Fruit fly (Drosophila melanogaster) whole organism: ENCODE measurements around the gene CCT7.

Experiments used
- CG8478 ChIP-seq: fragments of >200 bp; optimal IDR thresholded peaks from 2 replicates; lab custom pipeline; 2018; ENCODE audit warnings: inconsistent platforms
- Dll ChIP-seq: fragments of >200 bp; optimal IDR thresholded peaks from 2 replicates; lab custom pipeline; 2017
- EcR ChIP-seq, 2 experiments: fragments of >200 bp; optimal IDR thresholded peaks; 2 replicates each; lab custom pipeline; 2017; ENCODE audit warnings: missing biosample characterization in 2 of 2, missing genetic modification characterization in 2 of 2, missing genetic modification reagents in 2 of 2
- pan ChIP-seq: fragments of >200 bp; optimal IDR thresholded peaks from 2 replicates; lab custom pipeline; 2017
- psq ChIP-seq: fragments of >200 bp; optimal IDR thresholded peaks from 2 replicates; lab custom pipeline; 2017
- usp ChIP-seq: fragments of >200 bp; optimal IDR thresholded peaks from 2 replicates; lab custom pipeline; 2017; ENCODE audit warnings: missing biosample characterization, missing genetic modification characterization, mixed read lengths

Gene CCT7

DNA sequence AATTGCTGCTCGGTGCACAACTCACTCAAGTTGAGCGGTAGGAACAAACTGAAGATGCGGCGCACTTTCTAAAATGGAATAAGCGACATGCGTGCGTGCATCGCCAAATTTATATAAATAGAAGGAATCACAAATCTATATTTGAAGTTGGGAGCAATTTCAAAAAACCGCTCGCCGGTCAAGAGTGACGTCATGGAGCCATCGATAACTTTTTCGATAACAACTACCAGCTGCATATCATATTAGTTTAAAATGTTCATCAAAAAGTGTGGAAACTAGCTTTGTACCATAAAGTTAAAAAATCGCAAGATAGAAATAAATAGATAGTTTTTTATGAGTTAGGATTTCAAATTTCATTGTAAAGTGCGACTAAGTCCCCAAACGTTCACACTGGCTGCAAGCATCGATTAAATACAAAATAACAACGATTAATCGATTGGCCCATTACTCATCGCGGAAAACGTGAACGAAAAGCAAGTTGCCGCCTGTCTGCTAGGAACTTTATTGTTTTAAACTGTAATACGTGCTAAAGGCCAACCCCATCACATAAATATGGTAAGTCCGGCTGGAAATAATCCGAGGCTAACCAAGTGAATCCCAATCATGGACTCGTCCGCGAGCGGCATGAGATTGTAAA lies at the start of gene CCT7, which contains the start of the genes Pif1A and Pif1B:
Gene CCT7, plus strand, starts transcription at position 439 of the 637 bp plus-strand sequence.
Gene Pif1A, minus strand, starts transcription at position 51 of the 637 bp plus-strand sequence.
Gene Pif1B, minus strand, starts transcription at position 51 of the 637 bp plus-strand sequence.
- TF ChIP-seq pan (lab: Kevin White, UChicago), result no peak
- TF ChIP-seq EcR (GFP tag; optimal IDR thresholded peaks at IDR 0.05; lab: Kevin White, UChicago), result no peak
- TF ChIP-seq Dll (lab: Kevin White, UChicago), result no peak
- no peak for TF ChIP-seq usp (GFP tag; lab: Kevin White, UChicago)
- TF ChIP-seq psq (lab: Kevin White, UChicago), result no peak
- TF ChIP-seq CG8478, result no peak

DNA sequence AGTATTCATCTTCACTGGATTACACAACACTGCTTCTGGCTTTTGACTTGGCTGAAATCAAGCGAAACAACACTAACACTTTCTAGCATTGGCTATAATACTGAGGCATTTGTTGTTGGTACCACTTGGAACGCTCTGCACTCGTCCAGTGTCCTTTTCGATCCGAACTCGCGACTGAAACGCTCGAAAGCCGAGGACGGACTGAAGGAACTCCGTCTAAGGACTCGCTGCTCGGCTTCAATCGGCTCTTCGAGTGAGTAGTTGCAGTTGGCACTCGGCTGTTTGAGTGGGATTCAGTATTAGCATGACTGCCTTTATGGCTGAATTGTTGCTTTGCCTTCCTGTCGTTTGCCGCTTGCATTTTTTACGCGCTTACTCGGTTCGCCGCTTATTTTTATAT lies 33.4 kb upstream of the CCT7 start, which contains the start of the genes CG34135 and CG11768:
Gene CG34135, minus strand, starts transcription at position 194 of the 400 bp plus-strand sequence.
Gene CG11768, minus strand, starts transcription at position 203 of the 400 bp plus-strand sequence.
- no peak for TF ChIP-seq EcR (GFP tag; optimal IDR thresholded peaks at IDR 0.05; lab: Kevin White, UChicago)
- TF ChIP-seq CG8478, result no peak
- TF ChIP-seq Dll (lab: Kevin White, UChicago), result no peak
- no peak for TF ChIP-seq usp (GFP tag; lab: Kevin White, UChicago)
- TF ChIP-seq psq (lab: Kevin White, UChicago), result no peak
- no peak for TF ChIP-seq pan (lab: Kevin White, UChicago)

DNA sequence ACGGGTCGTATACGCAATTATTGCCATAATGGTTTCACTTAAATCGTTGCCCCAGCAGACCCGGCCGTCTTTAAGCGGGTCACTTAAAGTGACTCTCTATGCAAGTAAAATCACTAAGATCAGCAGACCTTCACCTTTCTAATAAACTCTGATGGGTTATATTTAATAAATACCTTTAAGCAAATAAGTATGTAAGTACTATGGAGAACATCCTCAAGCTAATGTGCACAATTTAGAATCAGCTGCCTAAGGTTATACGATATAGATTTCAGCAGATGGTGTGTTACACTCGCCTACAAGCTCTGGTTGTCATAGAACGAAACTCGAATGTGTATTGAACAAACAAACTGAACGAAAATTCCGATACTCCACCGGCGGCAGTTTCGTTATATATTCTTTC lies 32.3 kb upstream of the CCT7 start, which contains the start of gene CG8236:
Gene CG8236, plus strand, starts transcription at position 301 of the 400 bp plus-strand sequence.
- no peak for TF ChIP-seq CG8478

DNA sequence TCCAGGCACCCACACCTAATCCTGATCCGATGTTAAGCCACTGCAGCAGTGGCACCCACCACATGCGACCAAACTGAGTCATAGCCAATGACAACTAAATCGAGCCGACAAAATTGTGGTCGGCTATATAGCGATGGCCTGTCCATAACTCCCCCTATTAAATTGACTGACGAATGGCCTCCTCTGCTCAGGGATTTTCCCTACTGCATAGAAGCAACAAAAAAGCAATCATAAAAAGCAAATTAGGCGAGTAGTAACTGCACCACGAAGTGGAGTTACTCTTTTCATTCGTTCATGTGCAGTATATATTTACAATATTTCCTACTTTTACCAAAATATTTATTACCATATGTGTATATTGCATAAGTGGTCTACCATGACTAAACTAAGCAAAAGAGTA lies 28.8 kb upstream of the CCT7 start, which contains the start of gene CG13318:
Gene CG13318, minus strand, starts transcription at position 101 of the 400 bp plus-strand sequence.
- no peak for TF ChIP-seq usp (GFP tag; lab: Kevin White, UChicago)
- TF ChIP-seq psq (lab: Kevin White, UChicago), result no peak
- TF ChIP-seq pan (lab: Kevin White, UChicago), result no peak

DNA sequence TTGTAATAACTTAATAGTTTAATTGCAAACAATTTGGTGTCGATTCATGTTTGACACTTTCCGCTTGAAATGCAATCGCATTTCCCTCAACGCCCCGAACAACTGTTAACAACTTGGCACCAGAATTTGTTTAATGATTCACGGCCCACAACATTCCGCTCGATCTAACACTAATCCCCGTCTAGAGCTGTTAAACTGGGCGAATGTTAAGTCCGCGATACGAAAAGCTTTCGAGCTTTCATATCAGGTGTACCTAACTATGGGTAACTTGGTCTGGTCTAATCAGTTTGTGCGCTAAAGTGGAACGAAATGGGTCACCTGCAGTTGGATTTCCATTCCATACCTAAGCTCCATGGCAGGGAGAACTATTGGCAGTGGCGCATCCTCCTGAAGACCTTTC lies 28.2 kb upstream of the CCT7 start, which contains the start of gene CG34301:
Gene CG34301, plus strand, starts transcription at position 301 of the 400 bp plus-strand sequence.
- TF ChIP-seq psq (lab: Kevin White, UChicago), result no peak
- no peak for TF ChIP-seq usp (GFP tag; lab: Kevin White, UChicago)
- no peak for TF ChIP-seq EcR (GFP tag; optimal IDR thresholded peaks at IDR 0.05; lab: Kevin White, UChicago)
- TF ChIP-seq Dll (lab: Kevin White, UChicago), result no peak
- TF ChIP-seq pan (lab: Kevin White, UChicago), result no peak
- TF ChIP-seq CG8478, result no peak

DNA sequence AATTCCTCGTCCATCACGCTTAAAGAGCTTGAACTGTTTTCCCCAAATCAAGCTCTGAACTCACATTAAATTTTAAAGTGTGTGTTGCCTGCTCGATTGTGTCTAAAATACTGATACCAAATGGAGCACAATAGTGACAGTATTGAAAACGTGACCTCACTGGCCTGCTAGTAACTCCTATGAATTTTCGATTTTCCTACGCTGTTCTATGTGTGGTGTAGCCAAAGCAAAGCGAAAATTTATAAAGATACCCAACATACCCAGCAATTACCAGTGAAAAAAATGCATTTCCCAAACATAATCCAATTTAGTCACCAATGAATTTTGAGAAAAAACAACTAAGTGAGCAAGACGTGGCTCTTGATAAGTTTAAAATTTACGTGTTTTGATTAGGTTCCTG lies 21.5 kb upstream of the CCT7 start, which contains the start of gene CG33191:
Gene CG33191, minus strand, starts transcription at position 101 of the 400 bp plus-strand sequence.
- TF ChIP-seq pan (lab: Kevin White, UChicago) (no peak), CG8478 (no peak), usp (GFP tag; lab: Kevin White, UChicago) (no peak), psq (lab: Kevin White, UChicago) (no peak), EcR (GFP tag; optimal IDR thresholded peaks at IDR 0.05; lab: Kevin White, UChicago) (no peak)

DNA sequence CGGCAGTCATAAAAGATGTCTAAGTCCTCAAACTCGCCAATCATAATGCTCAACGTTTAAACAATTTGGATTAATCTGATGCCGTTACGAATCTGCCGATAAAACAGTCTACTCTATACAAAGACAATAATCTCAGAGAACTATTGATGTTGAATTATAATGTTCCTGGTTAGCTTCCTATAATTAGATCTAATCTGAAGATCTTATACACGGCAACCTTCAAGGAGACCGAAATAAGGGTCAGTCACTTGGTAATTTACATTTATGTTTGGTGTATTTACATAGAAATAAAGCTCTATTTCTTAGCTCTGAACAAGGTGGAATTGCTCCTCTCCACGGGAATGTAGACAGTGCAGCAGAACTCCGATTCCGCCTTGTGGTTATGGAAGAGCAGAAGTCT lies 20.7 kb upstream of the CCT7 start, which contains the start of gene CG33189:
Gene CG33189, minus strand, starts transcription at position 101 of the 400 bp plus-strand sequence.
- no peak for TF ChIP-seq EcR (GFP tag; optimal IDR thresholded peaks at IDR 0.05; lab: Kevin White, UChicago)
- TF ChIP-seq pan (lab: Kevin White, UChicago), result no peak
- no peak for TF ChIP-seq CG8478
- TF ChIP-seq usp (GFP tag; lab: Kevin White, UChicago), result no peak
- no peak for TF ChIP-seq Dll (lab: Kevin White, UChicago)
- TF ChIP-seq psq (lab: Kevin White, UChicago), result no peak

DNA sequence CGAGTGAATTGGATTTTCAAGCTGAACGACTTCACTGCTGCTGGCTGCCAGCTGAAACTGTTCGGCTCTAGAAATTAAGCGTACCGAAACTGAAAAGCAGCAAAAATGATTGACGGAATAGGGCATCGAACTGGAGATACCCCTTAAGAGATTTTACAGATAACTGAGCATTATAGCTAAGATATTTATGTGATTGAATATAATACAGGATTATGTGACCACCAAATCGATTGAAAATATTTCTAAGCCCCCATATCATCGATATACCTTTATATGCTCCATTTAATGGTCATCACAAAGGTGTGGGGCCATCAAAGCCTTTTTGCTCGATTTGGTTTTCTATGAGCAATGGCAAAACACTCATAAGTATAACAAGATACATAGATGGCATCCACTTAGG lies 16.6 kb upstream of the CCT7 start:
- TF ChIP-seq pan (lab: Kevin White, UChicago) (no peak), psq (lab: Kevin White, UChicago) (no peak), CG8478 (no peak)

DNA sequence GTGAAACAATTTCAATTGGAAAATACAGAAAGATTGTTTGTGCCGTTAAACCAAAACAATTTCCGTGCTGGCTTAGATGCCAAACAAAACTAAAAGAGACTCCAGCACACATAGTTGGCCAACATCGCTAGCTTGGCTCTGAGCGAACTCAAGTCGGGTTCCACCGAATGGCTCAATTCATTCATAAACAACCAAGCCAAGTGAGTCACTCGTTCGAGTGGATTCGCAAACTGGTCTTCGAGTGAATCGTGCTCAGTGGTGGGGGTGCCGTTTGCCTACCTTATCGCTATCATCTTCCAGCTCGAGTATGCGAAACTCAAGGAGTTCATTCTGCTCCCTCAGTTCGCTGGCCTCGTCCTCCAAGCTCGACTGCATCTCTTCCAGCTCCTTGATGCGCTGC lies 15.9 kb upstream of the CCT7 start:
- TF ChIP-seq Dll (lab: Kevin White, UChicago), result no peak
- no peak for TF ChIP-seq CG8478
- TF ChIP-seq psq (lab: Kevin White, UChicago), result no peak
- no peak for TF ChIP-seq EcR (GFP tag; optimal IDR thresholded peaks at IDR 0.05; lab: Kevin White, UChicago)
- TF ChIP-seq pan (lab: Kevin White, UChicago), result no peak
- no peak for TF ChIP-seq usp (GFP tag; lab: Kevin White, UChicago)

DNA sequence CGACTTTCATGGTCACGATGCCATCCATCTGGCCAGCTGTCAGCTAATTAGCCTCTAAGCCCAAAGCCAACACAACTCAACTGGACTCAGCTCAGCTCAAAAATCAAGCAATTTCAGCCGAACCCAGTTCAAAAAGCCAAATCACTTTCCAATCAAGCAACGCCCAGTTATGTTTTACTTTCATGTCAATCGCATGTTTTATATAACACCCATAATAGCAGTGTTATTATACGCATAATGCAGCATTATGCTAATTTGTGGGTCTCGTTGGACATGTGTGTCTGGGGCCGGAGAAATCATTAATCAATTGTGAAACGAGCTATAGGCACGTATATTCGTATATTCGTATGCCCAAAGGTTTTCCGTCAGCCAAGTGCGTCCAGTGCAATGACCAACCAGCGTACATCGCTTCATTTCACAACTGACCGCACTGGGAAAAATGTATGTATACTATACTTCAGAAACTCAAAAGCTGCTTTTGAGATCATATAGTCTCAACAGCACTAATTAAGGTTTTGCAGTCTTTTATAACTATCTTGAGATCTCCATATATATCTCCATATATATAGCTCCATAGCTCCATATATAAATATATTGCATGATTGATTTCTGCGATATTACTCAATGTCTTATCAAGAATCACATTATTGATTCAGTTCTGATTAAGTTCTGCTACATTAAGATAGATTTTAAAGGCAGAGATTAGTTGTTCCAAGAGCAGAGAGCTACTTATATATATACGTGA lies 13.7 kb upstream of the CCT7 start:
- no peak for TF ChIP-seq usp (GFP tag; lab: Kevin White, UChicago)
- TF ChIP-seq Dll (lab: Kevin White, UChicago), result no peak
- TF ChIP-seq psq (lab: Kevin White, UChicago), result no peak
- no peak for TF ChIP-seq pan (lab: Kevin White, UChicago)
- TF ChIP-seq CG8478, result no peak
- TF ChIP-seq EcR (GFP tag; optimal IDR thresholded peaks at IDR 0.05; lab: Kevin White, UChicago), result no peak

DNA sequence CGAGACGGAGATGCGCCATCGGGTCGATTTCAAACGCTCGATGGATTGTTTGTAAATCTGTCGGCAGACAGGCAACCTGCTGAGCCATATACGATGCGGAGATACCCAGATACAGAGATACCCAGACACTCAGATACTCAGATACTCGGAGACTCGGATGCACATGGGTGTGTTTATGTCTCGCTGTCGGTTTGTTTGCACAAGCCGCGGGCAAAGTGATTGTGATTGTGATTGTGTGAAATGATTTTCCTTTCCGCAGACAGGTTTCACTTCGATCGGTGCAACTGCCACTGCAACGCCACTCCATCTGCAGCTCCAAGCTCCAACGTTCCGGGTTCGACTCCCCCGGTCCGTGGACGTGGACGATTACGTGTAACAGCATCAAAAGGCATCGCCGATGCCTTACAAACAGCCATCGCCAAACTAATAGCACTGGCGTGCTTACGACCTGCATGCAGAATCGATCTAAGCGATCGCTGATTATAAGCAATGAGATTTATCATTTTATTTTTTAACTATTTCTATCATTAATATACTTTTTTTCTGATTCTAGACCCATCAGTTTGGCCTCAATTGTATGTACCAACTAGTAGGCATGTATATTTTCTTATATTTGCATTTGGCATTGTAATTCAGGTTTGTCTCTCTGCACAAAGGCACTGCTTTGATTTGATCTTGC lies 12.5 kb upstream of the CCT7 start:
- TF ChIP-seq Dll (lab: Kevin White, UChicago) (no peak), EcR (GFP tag; optimal IDR thresholded peaks at IDR 0.05; lab: Kevin White, UChicago) (no peak), psq (lab: Kevin White, UChicago) (no peak), CG8478 (no peak), pan (lab: Kevin White, UChicago) (no peak)
